Worm (Caenorhabditis elegans) whole organism, L4/young adult: ENCODE data around the gene B0280.9.

Experiments
- W03F9.2 ChIP-seq: fragments of 150-350 bp; optimal IDR thresholded peaks from 2 replicates; lab custom pipeline; 2014; ENCODE audit warnings: missing biosample characterization, missing genetic modification characterization
- dao-5 ChIP-seq: sonication (generic microtip); optimal IDR thresholded peaks from 2 replicates; lab custom pipeline; 2016; ENCODE audit warnings: missing genotype, missing genetic modification characterization, moderate library complexity, missing compliant biosample characterization
- him-1 ChIP-seq: sonication (generic microtip); optimal IDR thresholded peaks from 2 replicates; lab custom pipeline; 2016; ENCODE audit warnings: missing genotype, missing genetic modification reagents, missing genetic modification characterization, missing compliant biosample characterization

The B0280.9 gene

DNA sequence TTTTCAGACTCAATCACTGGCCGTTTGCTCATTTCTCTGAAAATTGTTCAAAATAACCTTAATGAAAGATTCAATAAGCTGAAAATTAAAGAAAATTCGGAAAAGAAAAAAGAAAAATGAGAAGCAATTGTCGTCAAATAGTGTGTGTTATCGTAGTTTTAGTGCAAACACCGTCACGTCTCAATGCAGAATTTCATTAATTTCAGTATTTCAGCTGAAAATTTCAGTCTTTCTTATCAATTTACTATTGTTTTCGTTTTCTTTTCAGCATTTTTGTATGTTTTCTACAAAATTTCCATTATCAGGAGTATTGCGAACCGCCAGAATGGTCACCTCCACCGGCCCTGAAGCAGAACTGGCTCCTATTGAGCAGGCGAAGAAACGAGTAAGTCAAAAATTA, at the start of gene B0280.9, which contains the start of gene rpia-1:
Gene B0280.9, minus strand, starts transcription at position 36 of the 400 bp plus-strand sequence.
Gene rpia-1, plus strand, starts transcription at position 269 of the 400 bp plus-strand sequence.
- TF ChIP-seq dao-5 (tag; lab: Kevin White, UChicago) (no peak), W03F9.2 (tag; lab: Kevin White, UChicago) (peak; percentile 59), him-1 (tag; lab: Kevin White, UChicago) (no peak)

DNA sequence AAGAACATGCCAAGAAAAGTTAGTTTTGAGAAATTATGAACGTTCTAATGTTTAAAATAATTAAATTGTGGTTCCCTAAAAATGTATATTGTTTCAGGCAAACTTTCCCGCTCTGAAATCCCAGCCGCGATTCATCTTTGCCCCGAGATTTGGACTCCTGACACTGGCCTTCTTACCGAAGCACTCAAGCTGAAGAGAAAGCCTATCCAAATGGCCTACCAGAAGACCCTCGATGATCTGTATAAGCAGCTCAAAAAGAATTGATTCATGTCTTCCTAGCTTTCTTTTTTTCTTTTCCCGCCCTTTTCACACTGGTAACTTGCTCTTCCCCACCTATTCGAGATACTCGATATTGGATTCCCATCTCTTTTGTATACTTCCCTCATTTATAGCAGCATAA, 47.4 kb upstream of the B0280.9 start:
- TF ChIP-seq dao-5 (tag; lab: Kevin White, UChicago): no peak
- TF ChIP-seq him-1 (tag; lab: Kevin White, UChicago): no peak
- no peak for TF ChIP-seq W03F9.2 (tag; lab: Kevin White, UChicago)

DNA sequence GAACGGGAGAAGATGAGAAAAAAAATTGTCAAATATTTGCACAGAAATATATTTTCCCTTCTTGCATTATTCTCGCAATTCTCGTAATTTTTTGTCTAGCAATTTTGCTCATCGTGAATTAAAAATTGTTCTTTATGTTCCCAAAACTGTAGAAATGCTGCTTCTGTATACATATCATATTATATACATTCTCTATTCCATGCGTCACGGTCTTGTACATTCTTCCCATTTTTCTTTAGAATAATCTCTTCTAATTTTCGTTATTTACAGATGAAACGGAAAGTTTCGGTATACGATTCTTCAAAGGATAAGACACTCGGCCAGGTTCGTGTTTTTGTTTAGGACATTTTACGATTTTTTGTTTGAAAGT, 44.9 kb upstream of the B0280.9 start, which contains the start of gene acs-4:
Gene acs-4, plus strand, starts transcription at position 271 of the 370 bp plus-strand sequence.
- no peak for TF ChIP-seq dao-5 (tag; lab: Kevin White, UChicago)
- TF ChIP-seq him-1 (tag; lab: Kevin White, UChicago): no peak
- TF ChIP-seq W03F9.2 (tag; lab: Kevin White, UChicago): no peak

DNA sequence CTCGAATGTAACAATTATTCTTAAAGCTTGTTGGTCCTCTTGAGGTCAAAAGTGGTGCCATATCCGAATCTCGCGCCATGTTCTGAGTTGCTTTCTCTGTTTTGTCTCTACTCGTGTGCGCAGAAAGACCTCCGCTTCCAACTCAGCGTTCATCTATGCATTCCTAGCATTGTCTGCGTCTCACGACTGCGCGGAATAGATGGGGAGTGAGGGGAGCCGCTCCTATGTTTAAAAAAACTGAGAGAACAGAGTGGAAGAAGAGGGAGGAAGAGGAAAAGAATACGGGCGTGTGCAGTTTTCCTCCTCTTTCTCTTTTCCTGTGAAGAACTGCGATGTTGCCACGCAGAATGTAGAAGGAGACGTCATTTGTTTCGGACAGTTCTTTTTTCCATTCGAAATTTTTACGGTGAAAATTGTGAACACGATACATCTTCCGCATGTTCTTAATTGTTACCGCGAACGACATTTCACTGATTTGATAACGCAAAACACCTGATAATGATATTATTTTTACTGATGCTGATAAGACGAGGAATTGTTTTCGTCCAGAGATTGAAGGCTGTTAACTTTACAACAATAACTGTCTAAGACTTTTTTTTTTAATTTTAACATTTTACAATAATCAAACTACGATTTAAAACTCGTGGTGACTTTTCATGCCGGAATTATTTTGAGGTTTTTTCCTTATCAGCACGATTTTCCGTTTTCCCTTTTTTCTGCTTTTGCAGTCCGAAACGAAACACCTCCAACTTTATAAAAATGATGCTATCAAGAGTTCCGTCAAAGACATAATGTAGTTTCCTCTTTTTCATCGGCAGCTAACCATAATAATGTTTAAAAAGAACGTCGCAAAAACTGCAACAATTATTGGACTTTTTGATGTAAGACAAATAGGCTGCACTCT, 44.2 kb upstream of the B0280.9 start:
- TF ChIP-seq W03F9.2 (tag; lab: Kevin White, UChicago): no peak
- peak; percentile 59 for TF ChIP-seq him-1 (tag; lab: Kevin White, UChicago)

DNA sequence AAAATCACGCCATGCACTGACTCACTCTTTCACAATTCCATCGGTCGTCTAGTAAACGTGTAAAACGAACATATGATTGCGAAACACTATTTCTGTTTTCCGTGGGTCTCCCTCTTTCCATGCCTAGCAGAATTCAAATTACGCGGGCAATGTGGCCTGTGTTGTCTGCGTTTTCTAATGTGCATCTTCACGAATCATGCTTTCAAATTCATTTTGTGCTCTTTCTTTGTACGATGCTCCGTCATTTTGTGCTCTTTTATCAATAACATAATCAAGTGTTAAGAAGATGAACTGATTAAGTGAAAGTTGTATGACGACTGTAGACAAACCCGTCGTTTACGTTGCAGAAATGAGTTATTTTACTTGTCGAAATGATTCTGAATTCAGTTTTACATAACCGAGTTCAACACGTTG, 43.1 kb upstream of the B0280.9 start:
- no peak for TF ChIP-seq W03F9.2 (tag; lab: Kevin White, UChicago)

DNA sequence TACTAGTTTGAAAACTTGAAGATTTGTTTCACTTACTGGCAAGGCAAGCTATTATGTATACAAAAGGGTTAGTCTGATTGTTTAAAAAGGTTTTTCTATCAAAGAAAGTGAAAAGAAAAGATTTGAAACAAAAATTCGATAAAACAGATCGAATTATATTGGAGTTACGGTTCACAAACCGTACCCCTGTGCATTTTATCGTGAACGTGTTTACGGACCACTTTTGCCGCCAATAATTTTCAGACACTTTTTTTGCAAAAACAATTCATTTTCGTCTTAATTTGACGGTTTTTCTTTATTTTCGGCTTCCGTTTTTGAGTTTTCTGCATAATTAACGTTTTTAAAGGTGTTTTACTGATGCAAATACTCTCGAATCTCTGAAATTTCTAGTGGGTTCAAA, 42.6 kb upstream of the B0280.9 start:
- TF ChIP-seq W03F9.2 (tag; lab: Kevin White, UChicago): no peak

DNA sequence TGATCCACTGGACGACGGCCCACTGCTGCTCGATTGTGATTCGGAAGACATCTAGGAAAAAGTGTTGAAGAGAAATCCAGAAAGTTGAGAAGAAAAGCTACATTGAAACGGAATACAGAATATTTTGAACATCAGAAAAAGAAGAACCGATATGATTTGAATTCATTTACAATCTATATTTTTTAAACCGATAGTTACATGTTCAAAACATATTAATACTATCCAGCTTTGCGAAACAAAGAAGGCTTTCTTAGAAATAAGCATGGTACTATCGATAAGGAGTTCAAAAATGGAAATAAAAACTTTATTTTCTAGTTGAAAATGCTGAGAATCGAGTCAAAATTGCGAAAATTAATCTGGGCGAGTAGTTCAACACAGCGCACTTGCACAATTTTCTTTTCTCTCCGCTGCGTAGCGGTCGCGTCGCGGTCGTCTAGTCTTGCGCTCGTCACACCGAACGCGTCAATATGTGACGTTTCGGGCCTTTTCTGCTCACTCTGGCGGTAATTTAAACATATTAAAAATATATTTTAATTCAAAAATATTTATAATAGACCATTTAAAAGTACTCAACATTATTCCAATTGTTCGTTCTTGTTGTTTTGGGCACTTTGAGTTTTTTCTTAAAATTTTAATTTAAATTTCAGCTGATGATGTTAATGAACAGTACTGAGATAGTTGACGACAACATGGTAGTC, 39.5 kb upstream of the B0280.9 start, which contains the start of the genes syf-2 and K04G7.1:
Gene syf-2, minus strand, starts transcription at position 51 of the 698 bp plus-strand sequence.
Gene K04G7.1, plus strand, starts transcription at position 648 of the 698 bp plus-strand sequence.
- TF ChIP-seq W03F9.2 (tag; lab: Kevin White, UChicago) (peak; percentile 95), him-1 (tag; lab: Kevin White, UChicago) (peak; percentile 75), dao-5 (tag; lab: Kevin White, UChicago) (no peak)

DNA sequence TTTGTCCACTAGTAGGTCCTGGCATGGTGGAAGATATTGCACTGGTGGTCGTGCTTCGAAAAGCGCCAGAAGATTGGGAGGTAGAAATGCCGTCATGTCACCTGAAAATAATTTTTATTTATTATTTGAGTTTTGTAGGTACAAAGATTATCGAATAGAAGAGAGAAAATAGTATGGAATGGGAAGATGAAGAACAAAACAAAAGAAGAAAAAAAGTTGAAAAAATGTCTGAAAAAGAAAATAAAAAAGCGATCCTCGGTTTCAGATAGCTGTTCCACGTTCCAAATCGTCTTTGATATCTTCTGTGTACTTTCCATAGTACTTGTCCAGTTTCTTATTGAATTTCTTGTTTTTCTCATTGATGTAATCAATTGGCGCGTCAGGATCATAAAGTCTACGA, 38.4 kb upstream of the B0280.9 start, which contains the start of gene rnp-7:
Gene rnp-7, minus strand, starts transcription at position 101 of the 400 bp plus-strand sequence.
- TF ChIP-seq him-1 (tag; lab: Kevin White, UChicago) (no peak), W03F9.2 (tag; lab: Kevin White, UChicago) (no peak), dao-5 (tag; lab: Kevin White, UChicago) (no peak)

DNA sequence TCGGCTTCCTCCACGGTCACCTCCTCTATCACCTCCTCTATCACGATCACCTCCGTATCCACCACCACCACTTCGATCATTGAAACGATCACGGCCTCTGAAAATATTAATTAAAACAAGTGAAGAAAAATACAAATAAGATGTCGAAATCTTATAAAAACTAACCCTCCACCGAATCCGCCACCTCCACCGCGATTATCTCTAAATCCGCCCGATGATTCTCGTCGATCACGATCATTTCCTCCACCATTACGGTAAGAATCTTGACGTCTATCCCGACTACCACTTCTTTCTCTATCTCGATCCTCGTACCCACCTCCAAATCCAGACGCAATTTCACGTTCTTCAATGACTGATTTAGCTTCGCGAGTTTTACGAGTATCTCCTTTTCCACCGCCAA, 36.6 kb upstream of the B0280.9 start:
- TF ChIP-seq W03F9.2 (tag; lab: Kevin White, UChicago) (no peak), dao-5 (tag; lab: Kevin White, UChicago) (no peak), him-1 (tag; lab: Kevin White, UChicago) (no peak)

DNA sequence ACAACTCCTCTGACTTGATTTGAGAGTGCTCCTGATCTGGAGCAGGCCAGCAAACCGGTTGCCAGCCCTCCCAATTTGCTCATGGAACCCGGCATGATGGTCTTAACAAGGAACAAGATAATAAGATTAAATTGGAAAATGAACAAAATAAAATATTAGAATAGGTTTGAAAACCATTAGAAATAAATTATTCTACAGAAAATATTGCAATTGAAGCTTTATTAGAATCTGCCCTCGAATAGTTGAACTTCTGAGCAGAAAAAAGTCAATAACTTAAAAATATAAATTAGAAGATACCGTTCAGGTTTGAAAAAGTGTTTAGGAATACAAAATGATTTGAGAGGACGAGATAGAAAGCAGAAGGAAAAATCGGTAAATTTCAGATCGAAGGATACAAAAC, 36.0 kb upstream of the B0280.9 start, which contains the start of gene nuo-4:
Gene nuo-4, minus strand, starts transcription at position 101 of the 400 bp plus-strand sequence.
- TF ChIP-seq him-1 (tag; lab: Kevin White, UChicago) (no peak), W03F9.2 (tag; lab: Kevin White, UChicago) (no peak), dao-5 (tag; lab: Kevin White, UChicago) (no peak)

DNA sequence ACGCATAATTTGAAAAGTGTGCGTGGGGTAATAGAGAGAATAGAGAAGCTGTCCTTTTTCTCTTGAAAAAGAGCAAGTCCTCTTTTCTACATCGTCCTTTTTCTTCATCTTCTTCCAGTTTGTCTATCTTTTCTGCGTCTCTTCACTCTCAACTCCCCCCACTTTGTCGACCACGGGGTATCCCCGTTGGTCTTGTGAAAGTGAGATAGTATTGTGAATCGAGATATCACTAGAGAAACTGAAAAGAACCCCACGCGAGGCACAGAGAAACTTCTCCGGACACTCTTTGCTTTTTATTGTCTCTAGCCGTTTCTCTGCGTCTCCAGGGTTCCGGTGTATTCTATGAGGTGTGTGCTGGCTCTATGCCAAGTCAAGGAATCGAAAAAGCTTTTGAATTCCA, 32.9 kb upstream of the B0280.9 start:
- peak; percentile 88 for TF ChIP-seq him-1 (tag; lab: Kevin White, UChicago)
- no peak for TF ChIP-seq dao-5 (tag; lab: Kevin White, UChicago)
- peak; percentile 51 for TF ChIP-seq W03F9.2 (tag; lab: Kevin White, UChicago)

DNA sequence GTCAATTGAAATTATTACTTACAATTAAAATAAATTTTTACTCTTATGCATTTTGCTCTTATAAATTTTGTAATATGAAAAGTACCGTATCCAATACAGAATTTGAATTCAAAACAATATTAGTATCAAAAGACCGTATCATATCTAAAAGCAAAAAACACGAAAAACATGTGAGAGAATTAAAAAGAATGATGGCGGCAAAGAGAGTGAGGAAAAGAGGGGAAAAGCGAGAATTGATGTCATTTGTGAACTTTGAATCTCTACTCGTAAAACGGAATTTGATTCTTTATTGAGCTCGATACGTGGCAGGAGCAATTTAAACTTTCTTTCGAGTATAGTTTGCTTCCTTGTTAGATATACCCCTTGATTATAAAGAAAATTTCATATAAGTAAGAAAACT, 31.8 kb upstream of the B0280.9 start:
- TF ChIP-seq W03F9.2 (tag; lab: Kevin White, UChicago) (no peak), dao-5 (tag; lab: Kevin White, UChicago) (no peak), him-1 (tag; lab: Kevin White, UChicago) (no peak)

DNA sequence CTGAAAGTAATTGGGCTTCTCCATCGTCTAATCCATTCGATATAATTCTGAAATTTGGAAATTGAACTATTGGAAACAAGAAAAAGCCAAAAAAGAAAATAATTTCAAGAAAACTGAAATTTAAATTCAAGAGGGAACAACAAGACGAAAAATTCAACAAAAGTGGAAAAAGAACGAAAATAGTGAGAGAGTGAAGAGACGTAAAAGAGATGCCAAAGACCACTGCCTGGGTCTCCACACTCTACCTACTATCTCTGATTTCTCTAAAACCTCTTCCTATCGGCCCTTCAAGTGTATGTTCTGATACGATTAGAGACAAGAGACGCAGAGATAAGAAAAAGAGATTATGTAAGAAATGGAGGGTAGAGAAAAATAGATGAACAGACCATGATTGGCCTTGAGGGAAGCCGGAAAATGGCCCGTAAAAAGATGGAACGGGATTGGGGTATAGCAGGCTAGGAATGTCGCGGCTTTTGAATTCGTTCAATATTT, 31.1 kb upstream of the B0280.9 start, which contains the start of gene ogt-1:
Gene ogt-1, minus strand, starts transcription at position 51 of the 492 bp plus-strand sequence.
- TF ChIP-seq W03F9.2 (tag; lab: Kevin White, UChicago) (peak; percentile 74), him-1 (tag; lab: Kevin White, UChicago) (peak; percentile 26), dao-5 (tag; lab: Kevin White, UChicago) (no peak)
